Worm (Caenorhabditis elegans) whole organism, L4 larva: ENCODE data around the gene T28A8.5.
"Not testable (repeated sequence)": the region's sequence is repeated elsewhere in the genome, so short reads cannot be mapped to it uniquely, and the experiment has no call there.

ENCODE experiments used
- F26F4.8 ChIP-seq: fragments of 200-800 bp; sonication (Bioruptor generic); conservative IDR thresholded peaks from 2 replicates; pipeline ENCODE4 v1.3.6; 2022; ENCODE audit warnings: missing genetic modification characterization, missing compliant biosample characterization
- F44E2.7 ChIP-seq: fragments of 200-800 bp; sonication (Bioruptor generic); IDR thresholded peaks from 2 replicates; pipeline ENCODE4 v2.1.2; 2022; ENCODE audit warnings: missing genetic modification characterization, missing compliant biosample characterization
- T20F7.1 ChIP-seq: fragments of 200-800 bp; sonication (Bioruptor generic); optimal IDR thresholded peaks from 2 replicates; lab custom pipeline; 2018; ENCODE audit warnings: mild to moderate bottlenecking, missing genetic modification characterization, missing compliant biosample characterization
- Y75B8A.6 ChIP-seq: fragments of 200-800 bp; sonication (Bioruptor generic); IDR thresholded peaks from 2 replicates; pipeline ENCODE4 v1.3.6; 2022; ENCODE audit warnings: missing genetic modification reagents, missing genetic modification characterization, missing compliant biosample characterization
- ama-1 ChIP-seq: fragments of 150-350 bp; optimal IDR thresholded peaks from 2 replicates; lab custom pipeline; 2014; ENCODE audit warnings: inconsistent platforms, mixed read lengths
- attf-4 ChIP-seq: sonication (generic microtip); optimal IDR thresholded peaks from 3 replicates; lab custom pipeline; 2017; ENCODE audit warnings: missing biosample characterization, missing genetic modification characterization
- ceh-32 ChIP-seq: sonication (generic microtip); optimal IDR thresholded peaks from 2 replicates; lab custom pipeline; 2016; ENCODE audit warnings: mild to moderate bottlenecking, missing genetic modification characterization, missing compliant biosample characterization; ENCODE audit not compliant: poor library complexity
- ces-1 ChIP-seq: fragments of 150-350 bp; sonication (generic microtip); optimal IDR thresholded peaks from 4 replicates; lab custom pipeline; 2014; ENCODE audit warnings: missing biosample characterization, missing genetic modification reagents, missing genetic modification characterization
- ctbp-1 ChIP-seq: fragments of 200-800 bp; sonication (Bioruptor generic); IDR thresholded peaks from 2 replicates; pipeline ENCODE4 v1.3.6; 2022; ENCODE audit warnings: missing genetic modification reagents, missing genetic modification characterization, missing compliant biosample characterization
- daf-12 ChIP-seq: fragments of 150-350 bp; optimal IDR thresholded peaks from 2 replicates; lab custom pipeline; 2014; ENCODE audit warnings: missing biosample characterization, missing genetic modification reagents, missing genetic modification characterization
- duxl-1 ChIP-seq: sonication (generic microtip); optimal IDR thresholded peaks from 2 replicates; lab custom pipeline; 2016; ENCODE audit warnings: mild to moderate bottlenecking, missing genetic modification characterization, moderate library complexity, missing compliant biosample characterization; ENCODE audit not compliant: poor library complexity
- egl-27 ChIP-seq: sonication (generic microtip); optimal IDR thresholded peaks from 3 replicates; lab custom pipeline; 2017; ENCODE audit warnings: missing biosample characterization, missing genetic modification reagents, missing genetic modification characterization
- egl-43 ChIP-seq: fragments of 200-800 bp; sonication (Bioruptor generic); IDR thresholded peaks from 2 replicates; pipeline ENCODE4 v1.3.6; 2022; ENCODE audit warnings: missing genetic modification reagents, missing genetic modification characterization, missing compliant biosample characterization
- fos-1 ChIP-seq: fragments of 150-350 bp; optimal IDR thresholded peaks from 2 replicates; lab custom pipeline; 2014; ENCODE audit warnings: missing biosample characterization, missing genetic modification characterization
- hlh-11 ChIP-seq: fragments of 200-800 bp; sonication (Bioruptor generic); optimal IDR thresholded peaks from 2 replicates; lab custom pipeline; 2018; ENCODE audit warnings: mild to moderate bottlenecking, missing genetic modification characterization, missing compliant biosample characterization
- jun-1 ChIP-seq: fragments of 150-350 bp; optimal IDR thresholded peaks from 2 replicates; lab custom pipeline; 2014; ENCODE audit warnings: missing biosample characterization, missing genetic modification reagents, missing genetic modification characterization
- lim-7 ChIP-seq: fragments of 200-800 bp; sonication (Bioruptor generic); IDR thresholded peaks from 2 replicates; pipeline ENCODE4 v1.3.6; 2022; ENCODE audit warnings: missing genetic modification characterization, missing compliant biosample characterization
- lin-1 ChIP-seq: fragments of 200-800 bp; sonication (Bioruptor generic); IDR thresholded peaks from 2 replicates; pipeline ENCODE4 v1.3.6; 2022; ENCODE audit warnings: missing genetic modification reagents, missing genetic modification characterization, missing compliant biosample characterization
- lin-38 ChIP-seq: fragments of 200-800 bp; sonication (Bioruptor generic); IDR thresholded peaks from 2 replicates; pipeline ENCODE4 v1.3.6; 2022; ENCODE audit warnings: missing genetic modification reagents, missing genetic modification characterization, missing compliant biosample characterization
- lir-3 ChIP-seq: sonication (generic microtip); optimal IDR thresholded peaks from 2 replicates; lab custom pipeline; 2016; ENCODE audit warnings: mild to moderate bottlenecking, missing genetic modification characterization, missing compliant biosample characterization
- mep-1 ChIP-seq: fragments of 150-350 bp; sonication (generic microtip); optimal IDR thresholded peaks from 3 replicates; lab custom pipeline; 2014; ENCODE audit warnings: missing biosample characterization, missing genetic modification characterization
- nhr-102 ChIP-seq: sonication (generic microtip); optimal IDR thresholded peaks from 2 replicates; lab custom pipeline; 2016; ENCODE audit warnings: mild to moderate bottlenecking, missing genetic modification characterization, moderate library complexity, missing compliant biosample characterization
- nhr-111 ChIP-seq: fragments of 200-800 bp; sonication (Bioruptor generic); optimal IDR thresholded peaks from 2 replicates; lab custom pipeline; 2018; ENCODE audit warnings: mild to moderate bottlenecking, missing genetic modification characterization, missing compliant biosample characterization
- nhr-41 ChIP-seq: fragments of 200-800 bp; sonication (Bioruptor generic); IDR thresholded peaks from 2 replicates; pipeline ENCODE4 v1.3.6; 2022; ENCODE audit warnings: missing genetic modification reagents, missing genetic modification characterization, missing compliant biosample characterization
- nhr-6 ChIP-seq: fragments of 150-350 bp; optimal IDR thresholded peaks from 2 replicates; lab custom pipeline; 2014; ENCODE audit warnings: missing biosample characterization, missing genetic modification characterization
- nhr-76 ChIP-seq: fragments of 150-350 bp; optimal IDR thresholded peaks from 2 replicates; lab custom pipeline; 2014; ENCODE audit warnings: missing biosample characterization, missing genetic modification characterization
- rbr-2 ChIP-seq: sonication (generic microtip); optimal IDR thresholded peaks from 2 replicates; lab custom pipeline; 2016; ENCODE audit warnings: missing genotype, missing genetic modification characterization, missing compliant biosample characterization
- snpc-1.2 ChIP-seq: fragments of 200-800 bp; sonication (Bioruptor generic); IDR thresholded peaks from 2 replicates; pipeline ENCODE4 v1.3.6; 2022; ENCODE audit warnings: missing genetic modification reagents, missing genetic modification characterization, missing compliant biosample characterization
- spr-3 ChIP-seq: fragments of 200-800 bp; sonication (Bioruptor generic); optimal IDR thresholded peaks from 2 replicates; lab custom pipeline; 2018; ENCODE audit warnings: mild to moderate bottlenecking, missing genetic modification characterization, missing compliant biosample characterization
- zag-1 ChIP-seq: fragments of 150-350 bp; optimal IDR thresholded peaks from 2 replicates; lab custom pipeline; 2014; ENCODE audit warnings: missing biosample characterization, missing genetic modification characterization
- zfp-2 ChIP-seq: sonication (generic microtip); optimal IDR thresholded peaks from 2 replicates; lab custom pipeline; 2016; ENCODE audit warnings: mild to moderate bottlenecking, missing genetic modification characterization, missing compliant biosample characterization
- zip-2 ChIP-seq: fragments of 150-350 bp; optimal IDR thresholded peaks from 2 replicates; lab custom pipeline; 2014; ENCODE audit warnings: missing biosample characterization, missing genetic modification characterization

The T28A8.5 gene

DNA sequence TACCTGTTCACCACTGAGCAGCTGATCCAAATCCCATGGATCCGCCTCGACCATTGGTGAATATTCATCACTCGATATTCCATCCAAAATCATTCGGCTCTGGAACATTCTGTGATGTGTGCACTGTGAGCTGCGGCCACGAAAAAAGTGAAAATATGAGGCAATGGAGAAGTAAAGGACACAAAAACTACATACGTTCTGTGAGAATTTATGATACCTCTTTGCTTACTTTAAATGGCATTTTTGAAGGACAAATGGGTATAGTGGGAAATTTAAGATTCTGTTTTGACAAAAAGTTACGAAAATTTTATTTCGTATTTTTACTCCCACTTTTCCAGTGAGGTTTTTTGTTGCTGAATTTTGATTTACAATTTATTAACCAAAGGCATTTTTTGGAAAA is 9.1 kb upstream of the T28A8.5 start, which contains the start of gene twk-40:
Gene twk-40 (minus strand): TSS at position 101 of the 400 bp plus-strand sequence.
- TF ChIP-seq mep-1 (tag; lab: Kevin White, UChicago) (no peak), ctbp-1 (GFP tag; lab: Robert Waterston, UW) (no peak), nhr-6 (tag; lab: Kevin White, UChicago) (no peak), zip-2 (tag; lab: Kevin White, UChicago) (no peak), nhr-111 (GFP tag; lab: Kevin White, UChicago) (no peak), duxl-1 (tag; lab: Kevin White, UChicago) (no peak), F26F4.8 (no peak), ces-1 (GFP tag; lab: Kevin White, UChicago) (no peak), lir-3 (tag; lab: Kevin White, UChicago) (no peak), F44E2.7 (GFP tag; lab: Robert Waterston, UW) (no peak), lin-1 (GFP tag; lab: Robert Waterston, UW) (no peak), zfp-2 (tag; lab: Kevin White, UChicago) (no peak), egl-27 (tag; lab: Kevin White, UChicago) (no peak), ceh-32 (tag; lab: Kevin White, UChicago) (no peak), nhr-76 (tag; lab: Kevin White, UChicago) (no peak), snpc-1.2 (GFP tag; lab: Robert Waterston, UW) (no peak)

DNA sequence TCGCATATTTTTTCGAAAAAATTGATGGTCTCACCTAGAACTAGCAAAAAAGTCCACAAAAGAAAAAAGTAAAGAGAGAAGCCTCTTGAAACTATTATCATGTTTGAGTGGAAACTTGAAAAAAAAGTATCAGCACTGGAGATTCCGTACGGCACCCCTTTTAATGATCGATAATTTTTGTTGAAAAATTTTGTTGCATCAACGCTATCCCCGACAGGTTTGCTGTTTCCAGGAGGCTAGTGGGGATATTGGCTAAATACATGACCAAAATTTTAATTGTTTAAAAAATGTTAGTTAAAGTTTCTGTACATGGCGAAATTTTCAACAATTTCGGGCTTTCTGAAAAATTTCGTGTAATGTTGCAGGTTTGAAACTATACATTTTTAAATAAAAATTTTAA is 5.9 kb upstream of the T28A8.5 start, which contains the start of gene T28A8.2:
Gene T28A8.2 (minus strand): TSS at position 101 of the 400 bp plus-strand sequence.
- TF ChIP-seq T20F7.1 (GFP tag; lab: Kevin White, UChicago): no peak

DNA sequence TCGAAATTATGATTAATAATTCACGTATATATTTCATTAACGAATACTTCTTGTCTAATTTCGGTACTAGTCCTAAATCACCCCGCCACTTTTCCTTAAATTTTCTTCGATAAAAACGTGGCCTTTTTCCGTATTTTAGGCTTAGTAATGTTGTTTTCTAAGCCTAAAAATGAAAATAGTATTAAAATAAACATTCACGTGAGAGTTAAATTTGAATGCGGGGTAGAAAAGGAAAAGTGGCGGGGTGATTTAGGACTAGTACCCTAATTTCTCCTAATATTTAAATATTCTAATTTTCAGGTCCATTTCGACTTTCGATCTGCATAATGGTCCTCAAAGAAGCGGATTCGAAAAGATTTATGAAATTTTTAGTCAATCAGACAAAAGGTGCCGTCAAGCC is 2.5 kb upstream of the T28A8.5 start, which contains the start of gene T28A8.6:
Gene T28A8.6 (plus strand): TSS at position 301 of the 400 bp plus-strand sequence.
- TF ChIP-seq lir-3 (tag; lab: Kevin White, UChicago); lin-38 (GFP tag; lab: Robert Waterston, UW); rbr-2 (tag; lab: Kevin White, UChicago): not testable (repeated sequence)

DNA sequence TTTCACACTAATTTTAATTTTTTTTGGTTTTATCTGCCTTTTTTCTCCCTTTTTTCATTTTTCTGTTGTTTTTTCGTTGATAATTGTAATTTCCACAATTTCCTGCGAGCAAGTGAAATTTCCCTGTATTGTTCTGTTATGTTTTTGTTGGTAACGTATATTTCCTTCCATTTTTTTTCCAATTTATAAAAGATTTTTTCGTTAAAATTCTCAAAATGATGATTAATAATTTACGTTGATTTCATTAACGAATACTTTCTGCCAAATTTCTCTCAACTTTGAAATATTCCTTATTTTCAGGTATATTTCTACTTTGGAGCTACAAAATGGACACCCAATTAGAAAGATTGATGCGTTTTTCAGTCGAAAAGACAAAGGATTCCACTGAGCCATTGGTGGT is 1.1 kb downstream of the T28A8.5 start, which contains the start of gene T28A8.8:
Gene T28A8.8 (plus strand): TSS at position 301 of the 400 bp plus-strand sequence.
- no peak for TF ChIP-seq ces-1 (GFP tag; lab: Kevin White, UChicago)
- no peak for TF ChIP-seq ama-1 (lab: Kevin White, UChicago)
- no peak for TF ChIP-seq daf-12 (tag; lab: Kevin White, UChicago)
- TF ChIP-seq zag-1 (tag; lab: Kevin White, UChicago): no peak

DNA sequence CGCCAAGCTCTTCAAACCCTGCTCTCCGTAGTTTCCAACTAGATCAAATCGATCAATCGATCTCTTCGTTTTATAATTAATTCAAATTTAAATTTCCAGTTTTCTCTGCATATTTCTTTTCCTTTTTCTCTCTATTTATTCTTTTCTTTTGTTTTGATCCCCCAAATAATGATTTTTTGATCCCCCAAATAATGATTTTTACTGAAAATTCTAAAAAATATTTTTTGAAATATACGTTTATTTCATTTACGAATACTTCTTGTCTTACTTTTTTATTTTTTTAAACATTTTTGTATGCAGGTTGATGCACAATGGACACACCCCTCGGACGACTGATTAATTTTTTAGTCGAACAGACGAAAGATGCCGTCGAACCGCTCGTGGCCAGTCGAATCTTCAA is 1.9 kb downstream of the T28A8.5 start, which contains the start of gene T28A8.4:
Gene T28A8.4 (plus strand): TSS at position 301 of the 400 bp plus-strand sequence.
- TF ChIP-seq hlh-11 (tag; lab: Kevin White, UChicago) (no peak), fos-1 (tag; lab: Kevin White, UChicago) (no peak), lim-7 (GFP tag; lab: Robert Waterston, UW) (no peak), jun-1 (tag; lab: Kevin White, UChicago) (no peak), egl-43 (no peak), spr-3 (GFP tag; lab: Kevin White, UChicago) (no peak), nhr-102 (tag; lab: Kevin White, UChicago) (no peak), attf-4 (tag; lab: Kevin White, UChicago) (no peak), Y75B8A.6 (no peak), nhr-41 (no peak)
